Worm (Caenorhabditis elegans): ENCODE results near the gene wee-1.1.

The wee-1.1 gene

DNA sequence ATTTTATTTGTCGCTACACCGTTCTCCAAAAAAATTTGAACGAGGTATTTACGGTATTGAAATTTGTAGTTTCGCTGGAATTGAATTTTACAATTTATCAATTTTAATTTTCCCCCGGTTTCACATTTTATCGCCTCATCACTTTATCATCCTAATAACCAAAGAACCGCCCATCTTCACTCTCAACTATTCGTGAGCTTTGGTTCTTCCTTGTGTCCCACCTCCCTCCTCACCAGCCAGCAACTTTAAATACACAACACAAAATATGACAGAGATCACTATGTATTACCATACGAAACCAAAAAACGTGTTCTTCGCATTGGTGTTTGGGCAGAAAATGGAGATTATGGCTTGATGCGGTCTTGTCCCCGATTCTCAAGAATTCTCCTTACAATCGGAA is 20.7 kb upstream of the wee-1.1 start (continued):
- TF ChIP-seq nhr-48 (tag; optimal IDR thresholded peaks at IDR 0.05) (no peak), rbr-2 (tag; optimal IDR thresholded peaks at IDR 0.05) (no peak), skn-1 (tag; optimal IDR thresholded peaks at IDR 0.05) (no peak), ztf-7 (tag; optimal IDR thresholded peaks at IDR 0.05) (no peak), snpc-1.2 (GFP tag; IDR thresholded peaks at IDR 0.05) (no peak), hif-1 (tag; optimal IDR thresholded peaks at IDR 0.05) (peak in 1 of 2 experiments; percentile 15), F37D6.2 (tag; optimal IDR thresholded peaks at IDR 0.05) (no peak), tra-1 (GFP tag; IDR thresholded peaks at IDR 0.05) (0 out of 2 replicates have a peak, but pooled peaks have one; percentile 28), ceh-44 (GFP tag; IDR thresholded peaks at IDR 0.05) (no peak), dmd-8 (GFP tag; IDR thresholded peaks at IDR 0.05) (no peak), dmd-9 (GFP tag; IDR thresholded peaks at IDR 0.05) (no peak), lin-39 (tag; optimal IDR thresholded peaks at IDR 0.05) (no peak), mep-1 (tag; optimal IDR thresholded peaks at IDR 0.05) (peak; percentile 6), dve-1 (tag; optimal IDR thresholded peaks at IDR 0.05; ENCODE audit: insufficient read depth) (peak; percentile 73), nhr-102 (tag; optimal IDR thresholded peaks at IDR 0.05) (no peak), lin-1 (GFP tag; IDR thresholded peaks at IDR 0.05) (peak; percentile 31; the same call in 1 of the 2 replicates), T20F7.1 (GFP tag; optimal IDR thresholded peaks at IDR 0.05) (no peak), mes-2 (tag; optimal IDR thresholded peaks at IDR 0.05; ENCODE audit: poor library complexity, severe bottlenecking) (peak; percentile 30), nhr-11 (tag; optimal IDR thresholded peaks at IDR 0.05) (no peak), nhr-77 (tag; optimal IDR thresholded peaks at IDR 0.05) (no peak), mdl-1 (tag; optimal IDR thresholded peaks at IDR 0.05) (peak in 1 of 2 experiments; percentile 41), nhr-28 (tag; optimal IDR thresholded peaks at IDR 0.05) (peak; percentile 82), R02D3.7 (tag; optimal IDR thresholded peaks at IDR 0.05) (no peak)

DNA sequence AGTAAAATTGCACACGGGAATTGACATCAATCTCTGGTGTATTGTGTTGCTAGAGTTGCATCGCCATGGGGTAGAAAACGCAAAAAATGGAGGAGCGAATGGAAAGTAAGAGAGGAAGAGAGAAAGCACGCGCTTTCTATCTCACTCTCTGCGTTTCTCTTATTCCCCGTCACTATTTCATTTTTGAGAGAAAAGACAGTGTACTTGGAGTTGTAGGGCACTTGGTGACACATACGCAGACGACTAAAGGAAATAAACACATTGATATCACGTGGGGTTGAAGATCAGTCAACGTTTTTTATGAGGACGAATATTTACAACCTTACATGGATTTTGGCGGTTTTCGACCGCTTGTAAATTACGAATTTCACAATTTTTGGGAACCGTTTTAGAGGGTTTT is 20.1 kb upstream of the wee-1.1 start:
- TF ChIP-seq ceh-32 (tag; optimal IDR thresholded peaks at IDR 0.05; ENCODE audit: poor library complexity) (no peak), mxl-2 (GFP tag; conservative IDR thresholded peaks at IDR 0.05) (peak; percentile 68), mxl-3 (GFP tag; optimal IDR thresholded peaks at IDR 0.05) (peak; percentile 99), nhr-42 (GFP tag; IDR thresholded peaks at IDR 0.05) (peak; percentile 76; the same call in 1 of the 2 replicates), Y75B8A.6 (GFP tag; IDR thresholded peaks at IDR 0.05) (0 out of 2 replicates have a peak, but pooled peaks have one; percentile 16), mes-2 (tag; optimal IDR thresholded peaks at IDR 0.05; ENCODE audit: poor library complexity, severe bottlenecking) (peak; percentile 78), Y105C5A.15 (GFP tag; IDR thresholded peaks at IDR 0.05) (no peak), lin-39 (tag; optimal IDR thresholded peaks at IDR 0.05) (peak; percentile 42), madf-5 (GFP tag; IDR thresholded peaks at IDR 0.05) (no peak), nhr-6 (tag; optimal IDR thresholded peaks at IDR 0.05) (peak; percentile 98), hlh-30 (tag; optimal IDR thresholded peaks at IDR 0.05; ENCODE audit: insufficient read depth) (peak; percentile 99), lin-13 (GFP tag; optimal IDR thresholded peaks at IDR 0.05) (peak; percentile 78), dve-1 (tag; optimal IDR thresholded peaks at IDR 0.05; ENCODE audit: insufficient read depth) (peak; percentile 99), zfp-2 (tag; optimal IDR thresholded peaks at IDR 0.05) (peak; percentile 38), mdl-1 (tag; optimal IDR thresholded peaks at IDR 0.05) (peak; percentile 99 to 100), set-16 (GFP tag; IDR thresholded peaks at IDR 0.05) (no peak), nhr-25 (tag; optimal IDR thresholded peaks at IDR 0.05; ENCODE audit: borderline replicate concordance, insufficient read depth) (peak; percentile 62), F10B5.3 (tag; optimal IDR thresholded peaks at IDR 0.05) (no peak), lin-1 (GFP tag; IDR thresholded peaks at IDR 0.05) (peak; percentile 53; the same call in 1 of the 2 replicates), nhr-76 (tag; optimal IDR thresholded peaks at IDR 0.05) (peak; percentile 64), gei-8 (GFP tag; optimal IDR thresholded peaks at IDR 0.05) (peak; percentile 91), hmg-1.1 (GFP tag; IDR thresholded peaks at IDR 0.05) (peak; percentile 88), ces-1 (GFP tag; optimal IDR thresholded peaks at IDR 0.05) (no peak), F44E2.7 (GFP tag; IDR thresholded peaks at IDR 0.05) (no peak), fos-1 (tag; optimal IDR thresholded peaks at IDR 0.05) (peak; percentile 75), aly-2 (tag; optimal IDR thresholded peaks at IDR 0.05) (no peak), lir-3 (tag; optimal IDR thresholded peaks at IDR 0.05) (no peak), saeg-2 (GFP tag; IDR thresholded peaks at IDR 0.05) (peak; percentile 74; the same call in 1 of the 2 replicates), duxl-1 (tag; optimal IDR thresholded peaks at IDR 0.05; ENCODE audit: poor library complexity) (peak; percentile 53), dpl-1 (GFP tag; optimal IDR thresholded peaks at IDR 0.05) (peak; percentile 70), dmd-6 (GFP tag; IDR thresholded peaks at IDR 0.05) (peak; percentile 100), T20F7.1 (GFP tag; optimal IDR thresholded peaks at IDR 0.05) (peak; percentile 85)

Measured in whole organism, L4 larva.